Fruit fly (Drosophila melanogaster) whole organism, embryonic: ENCODE data around the gene CSN6.
A peak's percentile ranks its signal among the peaks of the same experiment; 100 is the strongest.

Experiments
- Atf3 ChIP-seq: fragments of 200-800 bp; sonication (Bioruptor generic); optimal IDR thresholded peaks from 3 replicates; lab custom pipeline; 2016; ENCODE audit warnings: missing biosample characterization, missing genetic modification characterization
- CG12219 ChIP-seq: fragments of 200-800 bp; sonication (Bioruptor generic); optimal IDR thresholded peaks from 3 replicates; lab custom pipeline; 2018; ENCODE audit warnings: missing biosample characterization, mild to moderate bottlenecking, missing genetic modification characterization
- CG12391 ChIP-seq: fragments of 200-800 bp; sonication (Bioruptor generic); optimal IDR thresholded peaks from 3 replicates; lab custom pipeline; 2018; ENCODE audit warnings: missing biosample characterization, mild to moderate bottlenecking, missing genetic modification characterization, moderate library complexity
- CG13296 ChIP-seq: fragments of 200-800 bp; sonication (Bioruptor generic); optimal IDR thresholded peaks from 3 replicates; lab custom pipeline; 2018; ENCODE audit warnings: missing biosample characterization, mild to moderate bottlenecking, missing genetic modification characterization
- CG15269 ChIP-seq: fragments of 200-800 bp; sonication (Bioruptor generic); optimal IDR thresholded peaks from 2 replicates; lab custom pipeline; 2018; ENCODE audit warnings: missing biosample characterization, mild to moderate bottlenecking, missing genetic modification characterization, moderate library complexity
- CG1529 ChIP-seq: fragments of 200-800 bp; sonication (Bioruptor generic); optimal IDR thresholded peaks from 3 replicates; lab custom pipeline; 2018; ENCODE audit warnings: missing biosample characterization, missing genetic modification characterization
- CG15696 ChIP-seq: fragments of 200-800 bp; sonication (Bioruptor generic); optimal IDR thresholded peaks from 2 replicates; lab custom pipeline; 2019; ENCODE audit warnings: missing biosample characterization, mild to moderate bottlenecking, missing genetic modification characterization, moderate library complexity
- CG16779 ChIP-seq: fragments of 200-800 bp; sonication (Bioruptor generic); IDR thresholded peaks from 2 replicates; pipeline ENCODE4 v1.3.6; 2022; ENCODE audit warnings: missing biosample characterization, missing genetic modification characterization
- CG3281 ChIP-seq: fragments of 200-800 bp; sonication (Bioruptor generic); optimal IDR thresholded peaks from 3 replicates; lab custom pipeline; 2017; ENCODE audit warnings: missing biosample characterization, mild to moderate bottlenecking, missing genetic modification characterization
- CG4617 ChIP-seq: fragments of 200-800 bp; sonication (Bioruptor generic); optimal IDR thresholded peaks from 3 replicates; lab custom pipeline; 2016; ENCODE audit warnings: missing biosample characterization, missing genetic modification characterization, borderline replicate concordance
- CG4854 ChIP-seq: fragments of 200-800 bp; sonication (Bioruptor generic); optimal IDR thresholded peaks from 2 replicates; lab custom pipeline; 2016; ENCODE audit warnings: missing biosample characterization, missing genetic modification characterization, inconsistent platforms
- CG7745 ChIP-seq: fragments of 200-800 bp; sonication (Bioruptor generic); optimal IDR thresholded peaks from 2 replicates; lab custom pipeline; 2018; ENCODE audit warnings: missing biosample characterization, mild to moderate bottlenecking, missing genetic modification characterization, moderate library complexity
- CG7839 ChIP-seq: fragments of 200-800 bp; sonication (Bioruptor generic); optimal IDR thresholded peaks from 3 replicates; lab custom pipeline; 2018; ENCODE audit warnings: missing biosample characterization, mild to moderate bottlenecking, missing genetic modification characterization, moderate library complexity
- CG8089 ChIP-seq: fragments of 200-800 bp; sonication (Bioruptor generic); optimal IDR thresholded peaks from 3 replicates; lab custom pipeline; 2016; ENCODE audit warnings: missing biosample characterization, missing genetic modification characterization
- CG9437 ChIP-seq: fragments of 200-800 bp; sonication (Bioruptor generic); optimal IDR thresholded peaks from 2 replicates; lab custom pipeline; 2018; ENCODE audit warnings: missing biosample characterization, mild to moderate bottlenecking, missing genetic modification characterization
- CG9797 ChIP-seq: fragments of 200-800 bp; sonication (Bioruptor generic); optimal IDR thresholded peaks from 3 replicates; lab custom pipeline; 2018; ENCODE audit warnings: missing biosample characterization, mild to moderate bottlenecking, missing genetic modification characterization
- CTCF ChIP-seq: fragments of 200-800 bp; sonication (Bioruptor generic); optimal IDR thresholded peaks from 2 replicates; lab custom pipeline; 2017; ENCODE audit warnings: missing biosample characterization, mild to moderate bottlenecking, missing genetic modification characterization, moderate library complexity
- CkIIα-i1 ChIP-seq: fragments of 200-800 bp; sonication (Bioruptor generic); IDR thresholded peaks from 2 replicates; pipeline ENCODE4 v1.3.6; 2022; ENCODE audit warnings: missing biosample characterization, missing genetic modification characterization
- CoRest ChIP-seq: fragments of 200-800 bp; sonication (Bioruptor generic); optimal IDR thresholded peaks from 3 replicates; lab custom pipeline; 2018; ENCODE audit warnings: missing biosample characterization, mild to moderate bottlenecking, missing genetic modification characterization, moderate library complexity
- Dfd ChIP-seq, 2 experiments: fragments of >200 bp; optimal IDR thresholded peaks; 2 replicates each; lab custom pipeline; 2017; ENCODE audit warnings: missing biosample characterization in 2 of 2, missing genetic modification characterization in 2 of 2
- H15 ChIP-seq: fragments of 200-800 bp; sonication (Bioruptor generic); IDR thresholded peaks from 3 replicates; pipeline ENCODE4 v1.3.6; 2022; ENCODE audit warnings: missing biosample characterization, missing genetic modification characterization
- Hand ChIP-seq: fragments of 200-800 bp; sonication (Bioruptor generic); optimal IDR thresholded peaks from 2 replicates; lab custom pipeline; 2017; ENCODE audit warnings: mild to moderate bottlenecking, missing biosample characterization, missing genetic modification reagents, missing genetic modification characterization
- HmgD ChIP-seq: fragments of 200-800 bp; sonication (Bioruptor generic); optimal IDR thresholded peaks from 3 replicates; lab custom pipeline; 2016; ENCODE audit warnings: missing biosample characterization, missing genetic modification characterization
- Lhr ChIP-seq: fragments of 200-800 bp; sonication (Bioruptor generic); optimal IDR thresholded peaks from 3 replicates; lab custom pipeline; 2017; ENCODE audit warnings: mild to moderate bottlenecking, missing biosample characterization, missing genetic modification reagents, missing genetic modification characterization
- MESR4 ChIP-seq: fragments of 200-800 bp; sonication (Bioruptor generic); optimal IDR thresholded peaks from 2 replicates; lab custom pipeline; 2018; ENCODE audit warnings: missing biosample characterization, mild to moderate bottlenecking, missing genetic modification characterization, moderate library complexity
- NC2α ChIP-seq: fragments of 200-800 bp; sonication (Bioruptor generic); optimal IDR thresholded peaks from 2 replicates; lab custom pipeline; 2016; ENCODE audit warnings: missing biosample characterization, missing genetic modification characterization
- NC2β ChIP-seq: fragments of 200-800 bp; sonication (Bioruptor generic); optimal IDR thresholded peaks from 2 replicates; lab custom pipeline; 2016; ENCODE audit warnings: missing biosample characterization, missing genetic modification characterization
- Oaz ChIP-seq: fragments of 200-800 bp; sonication (Bioruptor generic); IDR thresholded peaks from 2 replicates; pipeline ENCODE4 v1.3.6; 2022; ENCODE audit warnings: missing biosample characterization, missing genetic modification characterization
- Ptx1 ChIP-seq: fragments of 200-800 bp; sonication (Bioruptor generic); IDR thresholded peaks from 2 replicates; pipeline ENCODE4 v1.3.6; 2022; ENCODE audit warnings: missing biosample characterization, missing genetic modification characterization
- Scr ChIP-seq: fragments of 200-800 bp; sonication (Bioruptor generic); IDR thresholded peaks from 2 replicates; pipeline ENCODE4 v1.3.6; 2022; ENCODE audit warnings: missing biosample characterization, missing genetic modification characterization; ENCODE audit not compliant: partially characterized antibody
- Sox102F ChIP-seq: fragments of 200-800 bp; sonication (Bioruptor generic); optimal IDR thresholded peaks from 2 replicates; lab custom pipeline; 2018; ENCODE audit warnings: missing biosample characterization, mild to moderate bottlenecking, missing genetic modification characterization, moderate library complexity
- Ssrp ChIP-seq: fragments of 200-800 bp; sonication (Bioruptor generic); optimal IDR thresholded peaks from 2 replicates; lab custom pipeline; 2018; ENCODE audit warnings: missing biosample characterization, mild to moderate bottlenecking, missing genetic modification characterization, moderate library complexity
- Trl ChIP-seq, 3 experiments: fragments of >200 bp in 2 of 3; fragments of 200-800 bp in 1 of 3; sonication (Bioruptor generic) in 1 of 3; optimal IDR thresholded peaks; 2 replicates in 1 of 3; 3 replicates in 2 of 3; lab custom pipeline; 2016 to 2017; ENCODE audit warnings: missing biosample characterization in 1 of 3, missing genetic modification characterization in 1 of 3
- Vsx1 ChIP-seq: fragments of 200-800 bp; sonication (Bioruptor generic); optimal IDR thresholded peaks from 2 replicates; lab custom pipeline; 2017; ENCODE audit warnings: missing biosample characterization, mild to moderate bottlenecking, missing genetic modification characterization, missing genetic modification reagents
- Xbp1 ChIP-seq: fragments of 200-800 bp; sonication (Bioruptor generic); optimal IDR thresholded peaks from 3 replicates; lab custom pipeline; 2016; ENCODE audit warnings: missing biosample characterization, mild to moderate bottlenecking, missing genetic modification characterization
- al ChIP-seq: fragments of 200-800 bp; sonication (Bioruptor generic); IDR thresholded peaks from 2 replicates; pipeline ENCODE4 v1.3.6; 2022; ENCODE audit warnings: missing biosample characterization, missing genetic modification characterization
- dpn ChIP-seq, 2 experiments: fragments of 200-800 bp; sonication (Bioruptor generic); optimal IDR thresholded peaks; 3 replicates each; lab custom pipeline; 2016; ENCODE audit warnings: missing biosample characterization in 2 of 2, missing genetic modification characterization in 2 of 2
- emc ChIP-seq: fragments of 200-800 bp; sonication (Bioruptor generic); optimal IDR thresholded peaks from 2 replicates; lab custom pipeline; 2016; ENCODE audit warnings: missing biosample characterization, missing genetic modification characterization
- ems ChIP-seq: fragments of 200-800 bp; sonication (Bioruptor generic); optimal IDR thresholded peaks from 3 replicates; lab custom pipeline; 2016; ENCODE audit warnings: missing biosample characterization, missing genetic modification characterization
- exex ChIP-seq: fragments of 200-800 bp; sonication (Bioruptor generic); optimal IDR thresholded peaks from 4 replicates; lab custom pipeline; 2018; ENCODE audit warnings: missing biosample characterization, mild to moderate bottlenecking, missing genetic modification characterization, moderate library complexity
- fru ChIP-seq: fragments of >200 bp; optimal IDR thresholded peaks from 2 replicates; lab custom pipeline; 2017
- gcm2 ChIP-seq: fragments of 200-800 bp; sonication (Bioruptor generic); optimal IDR thresholded peaks from 2 replicates; lab custom pipeline; 2016; ENCODE audit warnings: missing biosample characterization, missing genetic modification characterization
- gsb ChIP-seq: fragments of 200-800 bp; sonication (Bioruptor generic); IDR thresholded peaks from 2 replicates; pipeline ENCODE4 v1.3.6; 2022; ENCODE audit warnings: missing biosample characterization, missing genetic modification characterization
- kni ChIP-seq: fragments of 200-800 bp; sonication (Bioruptor generic); optimal IDR thresholded peaks from 3 replicates; lab custom pipeline; 2017; ENCODE audit warnings: mild to moderate bottlenecking, missing biosample characterization, missing genetic modification reagents, missing genetic modification characterization
- lov ChIP-seq, 2 experiments: fragments of 200-800 bp in 1 of 2; fragments of >200 bp in 1 of 2; sonication (Bioruptor generic) in 1 of 2; IDR thresholded peaks in 1 of 2; optimal IDR thresholded peaks in 1 of 2; 2 replicates in 1 of 2; 3 replicates in 1 of 2; pipeline versions ENCODE4 v1.3.6 to Lab custom; 2017 to 2022; ENCODE audit warnings: missing biosample characterization in 1 of 2, missing genetic modification characterization in 1 of 2
- sens-2 ChIP-seq: fragments of 200-800 bp; sonication (Bioruptor generic); IDR thresholded peaks from 2 replicates; pipeline ENCODE4 v1.3.6; 2022; ENCODE audit warnings: missing biosample characterization, missing genetic modification characterization
- tgo ChIP-seq: fragments of 200-800 bp; sonication (Bioruptor generic); IDR thresholded peaks from 3 replicates; pipeline ENCODE4 v1.3.6; 2022; ENCODE audit warnings: missing biosample characterization, missing genetic modification characterization
- tna ChIP-seq: fragments of 200-800 bp; sonication (Bioruptor generic); IDR thresholded peaks from 2 replicates; pipeline ENCODE4 v1.3.6; 2022; ENCODE audit warnings: missing biosample characterization, missing genetic modification characterization; ENCODE audit not compliant: partially characterized antibody
- trh ChIP-seq: fragments of 200-800 bp; sonication (Bioruptor generic); optimal IDR thresholded peaks from 2 replicates; lab custom pipeline; 2016; ENCODE audit warnings: missing biosample characterization, missing genetic modification characterization
- ttk ChIP-seq: fragments of 200-800 bp; sonication (Bioruptor generic); IDR thresholded peaks from 2 replicates; pipeline ENCODE4 v2.1.2; 2022; ENCODE audit warnings: missing biosample characterization, missing genetic modification characterization

The CSN6 gene

DNA sequence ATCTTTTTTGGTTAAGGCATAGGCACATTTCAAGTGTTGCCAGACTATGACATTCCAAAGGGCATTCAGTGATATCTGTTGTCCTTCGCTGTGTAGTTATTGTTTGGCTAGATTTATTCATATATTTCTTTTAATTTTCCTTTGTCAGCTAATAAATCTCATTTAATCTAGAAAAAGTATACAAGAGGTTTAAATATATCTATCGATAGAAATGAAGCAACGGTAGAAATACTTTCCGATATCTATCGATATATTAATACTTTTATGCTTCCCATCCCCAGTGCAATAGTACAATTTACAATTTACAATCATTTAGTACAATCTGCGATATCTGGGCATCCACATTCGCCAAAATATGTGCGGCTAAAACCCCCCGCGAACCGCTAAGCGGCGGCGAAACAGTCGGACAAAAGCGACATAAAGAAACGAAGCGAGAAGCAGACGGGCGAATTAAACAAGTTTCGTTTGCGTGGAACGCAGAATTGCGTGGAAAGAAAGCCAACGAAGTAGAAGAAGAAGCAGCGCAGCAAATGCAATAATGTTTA is 6.9 kb downstream of the CSN6 start, which contains the start of gene Efa6 (continued):
- peak; percentile 88 for TF ChIP-seq MESR4
- no peak for TF ChIP-seq Dfd (GFP tag; optimal IDR thresholded peaks at IDR 0.05; lab: Kevin White, UChicago)
- TF ChIP-seq CG12219 = no peak
- TF ChIP-seq CG4854 (GFP tag; lab: Kevin White, UChicago) = peak; percentile 32
- no peak for TF ChIP-seq CG7745 (tag; lab: Kevin White, UChicago)
- TF ChIP-seq NC2α = no peak
- peak; percentile 77 for TF ChIP-seq Lhr (GFP tag; lab: Kevin White, UChicago)
- no peak for TF ChIP-seq sens-2 (GFP tag; lab: Robert Waterston, UW)
- TF ChIP-seq fru (lab: Kevin White, UChicago) = no peak
- no peak for TF ChIP-seq Sox102F (GFP tag; lab: Kevin White, UChicago)
- TF ChIP-seq kni (GFP tag; lab: Kevin White, UChicago) = peak; percentile 5
- no peak for TF ChIP-seq gcm2 (GFP tag; lab: Kevin White, UChicago)
- peak; percentile 46 for TF ChIP-seq CG7839 (tag; lab: Kevin White, UChicago)
- peak; percentile 97 for TF ChIP-seq Scr
- no peak for TF ChIP-seq lov (optimal IDR thresholded peaks at IDR 0.05; lab: Kevin White, UChicago)
- TF ChIP-seq lov (GFP tag; IDR thresholded peaks at IDR 0.05; lab: Robert Waterston, UW) = no peak
- TF ChIP-seq CG9797 (GFP tag; lab: Kevin White, UChicago) = peak; percentile 45
- TF ChIP-seq al (GFP tag; lab: Robert Waterston, UW) = no peak
- TF ChIP-seq CG13296 = peak; percentile 5
- 0 out of 3 replicates have a peak, but pooled peaks have one; percentile 18 for TF ChIP-seq tgo
- no peak for TF ChIP-seq ttk
- no peak for TF ChIP-seq Atf3
- peak; percentile 71 for TF ChIP-seq CG4617
- peak; percentile 56 for TF ChIP-seq Xbp1 (GFP tag; lab: Kevin White, UChicago)
- peak; percentile 15 for TF ChIP-seq ems (GFP tag; lab: Kevin White, UChicago)
- TF ChIP-seq Ssrp (tag; lab: Kevin White, UChicago) = no peak
- no peak for TF ChIP-seq Ptx1
- peak; percentile 22 for TF ChIP-seq CTCF (GFP tag; lab: Kevin White, UChicago)
- TF ChIP-seq CkIIα-i1 = no peak
- TF ChIP-seq CG15696 (tag; lab: Kevin White, UChicago) = peak; percentile 48
- TF ChIP-seq CG1529 (GFP tag; lab: Kevin White, UChicago) = no peak
- peak; percentile 22 for TF ChIP-seq CG15269 (tag; lab: Kevin White, UChicago)
- TF ChIP-seq Hand (GFP tag; lab: Kevin White, UChicago) = peak; percentile 43
- peak; percentile 12 for TF ChIP-seq NC2β (GFP tag; lab: Kevin White, UChicago)
- peak; percentile 18 for TF ChIP-seq CG9437 (GFP tag; lab: Kevin White, UChicago)
- TF ChIP-seq exex (tag; lab: Kevin White, UChicago) = peak; percentile 48
- TF ChIP-seq gsb (GFP tag; lab: Robert Waterston, UW) = no peak
- TF ChIP-seq emc (GFP tag; lab: Kevin White, UChicago) = no peak
- TF ChIP-seq trh = peak; percentile 47
- TF ChIP-seq CoRest = peak; percentile 61
- no peak for TF ChIP-seq H15 (GFP tag; lab: Robert Waterston, UW)
- peak; percentile 2 to 60 for TF ChIP-seq dpn (GFP tag; optimal IDR thresholded peaks at IDR 0.05; lab: Kevin White, UChicago)
- no peak for TF ChIP-seq Oaz
- TF ChIP-seq HmgD (GFP tag; lab: Kevin White, UChicago) = no peak
- TF ChIP-seq tna (GFP tag; lab: Robert Waterston, UW) = peak; percentile 70
- TF ChIP-seq CG3281 (GFP tag; lab: Kevin White, UChicago) = peak; percentile 25
- TF ChIP-seq Trl (optimal IDR thresholded peaks at IDR 0.05; lab: Kevin White, UChicago) = no peak
- TF ChIP-seq Trl (GFP tag; optimal IDR thresholded peaks at IDR 0.05; lab: Kevin White, UChicago) = peak; percentile 59
- TF ChIP-seq Vsx1 (GFP tag; lab: Kevin White, UChicago) = no peak
- TF ChIP-seq CG16779 (GFP tag; lab: Robert Waterston, UW) = no peak
- peak; percentile 65 for TF ChIP-seq CG12391 (tag; lab: Kevin White, UChicago)
- no peak for TF ChIP-seq CG8089
